Fruit fly (Drosophila melanogaster) whole organism, embryonic: ENCODE measurements around the gene CG15034.
A peak's percentile ranks its signal among the peaks of the same experiment; 100 is the strongest.

Experiments used
- Atf-2 ChIP-seq: fragments of 200-800 bp; sonication (Bioruptor generic); optimal IDR thresholded peaks from 2 replicates; lab custom pipeline; 2016; ENCODE audit warnings: missing biosample characterization, missing genetic modification characterization
- CG1024 ChIP-seq: fragments of 200-800 bp; sonication (Bioruptor generic); IDR thresholded peaks from 2 replicates; pipeline ENCODE4 v1.3.6; 2022; ENCODE audit warnings: missing biosample characterization, missing genetic modification characterization
- CG12659 ChIP-seq: fragments of 200-800 bp; sonication (Bioruptor generic); optimal IDR thresholded peaks from 3 replicates; lab custom pipeline; 2017; ENCODE audit warnings: mild to moderate bottlenecking, missing biosample characterization, missing genetic modification reagents, missing genetic modification characterization
- CG13123 ChIP-seq: fragments of 200-800 bp; sonication (Bioruptor generic); optimal IDR thresholded peaks from 2 replicates; lab custom pipeline; 2016; ENCODE audit warnings: missing biosample characterization, missing genetic modification characterization
- CG14441 ChIP-seq: fragments of 200-800 bp; sonication (Bioruptor generic); IDR thresholded peaks from 2 replicates; pipeline ENCODE4 v1.3.6; 2022; ENCODE audit warnings: missing biosample characterization, missing genetic modification characterization
- CG16813 ChIP-seq: fragments of 200-800 bp; sonication (Bioruptor generic); IDR thresholded peaks from 3 replicates; pipeline ENCODE4 v1.3.6; 2022; ENCODE audit warnings: missing biosample characterization, missing genetic modification characterization; ENCODE audit not compliant: partially characterized antibody
- CG2202 ChIP-seq: fragments of 200-800 bp; sonication (Bioruptor generic); optimal IDR thresholded peaks from 2 replicates; lab custom pipeline; 2018; ENCODE audit warnings: missing biosample characterization, mild to moderate bottlenecking, missing genetic modification characterization
- CG3163 ChIP-seq: fragments of 200-800 bp; sonication (Bioruptor generic); optimal IDR thresholded peaks from 3 replicates; lab custom pipeline; 2016; ENCODE audit warnings: missing biosample characterization, missing genetic modification characterization
- CG32772 ChIP-seq: fragments of 200-800 bp; sonication (Bioruptor generic); IDR thresholded peaks from 2 replicates; pipeline ENCODE4 v1.3.6; 2022; ENCODE audit warnings: missing biosample characterization, missing genetic modification characterization
- CG43689 ChIP-seq: fragments of 200-800 bp; sonication (Bioruptor generic); IDR thresholded peaks from 2 replicates; pipeline ENCODE4 v1.3.6; 2022; ENCODE audit warnings: missing biosample characterization, missing genetic modification characterization
- CG6254 ChIP-seq: fragments of 200-800 bp; sonication (Bioruptor generic); optimal IDR thresholded peaks from 3 replicates; lab custom pipeline; 2017; ENCODE audit warnings: mild to moderate bottlenecking, missing biosample characterization, missing genetic modification reagents, missing genetic modification characterization
- CG6854 ChIP-seq: fragments of 200-800 bp; sonication (Bioruptor generic); optimal IDR thresholded peaks from 3 replicates; lab custom pipeline; 2017; ENCODE audit warnings: missing biosample characterization, mild to moderate bottlenecking, missing genetic modification characterization
- CG7357 ChIP-seq: fragments of 200-800 bp; sonication (Bioruptor generic); IDR thresholded peaks from 3 replicates; pipeline ENCODE4 v1.3.6; 2022; ENCODE audit warnings: missing biosample characterization, missing genetic modification characterization
- CG8924 ChIP-seq: fragments of 200-800 bp; optimal IDR thresholded peaks from 3 replicates; lab custom pipeline; 2019; ENCODE audit warnings: missing biosample characterization, mild to moderate bottlenecking, missing genetic modification characterization, moderate library complexity
- CG9727 ChIP-seq: fragments of 200-800 bp; sonication (Bioruptor generic); optimal IDR thresholded peaks from 3 replicates; lab custom pipeline; 2017; ENCODE audit warnings: missing biosample characterization, mild to moderate bottlenecking, missing genetic modification characterization
- CG9817 ChIP-seq: fragments of 200-800 bp; sonication (Bioruptor generic); optimal IDR thresholded peaks from 2 replicates; lab custom pipeline; 2018; ENCODE audit warnings: missing biosample characterization, mild to moderate bottlenecking, missing genetic modification characterization, moderate library complexity
- CkIIα-i1 ChIP-seq: fragments of 200-800 bp; sonication (Bioruptor generic); IDR thresholded peaks from 2 replicates; pipeline ENCODE4 v1.3.6; 2022; ENCODE audit warnings: missing biosample characterization, missing genetic modification characterization
- D ChIP-seq, 2 experiments: fragments of 200-800 bp in 1 of 2; fragments of >200 bp in 1 of 2; sonication (Bioruptor generic) in 1 of 2; optimal IDR thresholded peaks; 2 replicates in 1 of 2; 3 replicates in 1 of 2; lab custom pipeline; 2017; ENCODE audit warnings: mild to moderate bottlenecking in 1 of 2, missing biosample characterization in 1 of 2, missing genetic modification characterization in 1 of 2, missing genetic modification reagents in 1 of 2
- Dbx ChIP-seq: fragments of 200-800 bp; sonication (Bioruptor generic); IDR thresholded peaks from 3 replicates; pipeline ENCODE4 v1.3.6; 2022; ENCODE audit warnings: missing biosample characterization, missing genetic modification characterization
- Doc2 ChIP-seq: fragments of 200-800 bp; sonication (Bioruptor generic); IDR thresholded peaks from 2 replicates; pipeline ENCODE4 v1.3.6; 2022; ENCODE audit warnings: missing biosample characterization, missing genetic modification characterization
- HLHmδ ChIP-seq: fragments of 200-800 bp; sonication (Bioruptor generic); optimal IDR thresholded peaks from 2 replicates; lab custom pipeline; 2018; ENCODE audit warnings: missing biosample characterization, mild to moderate bottlenecking, missing genetic modification characterization, moderate library complexity
- Hey ChIP-seq: fragments of 200-800 bp; sonication (Bioruptor generic); optimal IDR thresholded peaks from 3 replicates; lab custom pipeline; 2018; ENCODE audit warnings: missing biosample characterization, mild to moderate bottlenecking, missing genetic modification characterization
- Hmr ChIP-seq: fragments of 200-800 bp; sonication (Bioruptor generic); optimal IDR thresholded peaks from 3 replicates; lab custom pipeline; 2017; ENCODE audit warnings: mild to moderate bottlenecking, missing biosample characterization, missing genetic modification reagents, missing genetic modification characterization
- Hr51 ChIP-seq, 2 experiments: fragments of 200-800 bp; sonication (Bioruptor generic); optimal IDR thresholded peaks; 2 replicates in 1 of 2; 3 replicates in 1 of 2; lab custom pipeline; 2016 to 2018; ENCODE audit warnings: missing biosample characterization in 2 of 2, missing genetic modification characterization in 2 of 2, mild to moderate bottlenecking in 1 of 2, moderate library complexity in 1 of 2
- NC2β ChIP-seq: fragments of 200-800 bp; sonication (Bioruptor generic); optimal IDR thresholded peaks from 2 replicates; lab custom pipeline; 2016; ENCODE audit warnings: missing biosample characterization, missing genetic modification characterization
- NFAT ChIP-seq: fragments of 200-800 bp; sonication (Bioruptor generic); IDR thresholded peaks from 2 replicates; pipeline ENCODE4 v1.3.6; 2022; ENCODE audit warnings: missing biosample characterization, missing genetic modification characterization
- Opbp ChIP-seq: fragments of 200-800 bp; sonication (Bioruptor generic); IDR thresholded peaks from 3 replicates; pipeline ENCODE4 v1.3.6; 2022; ENCODE audit warnings: missing biosample characterization, missing genetic modification characterization; ENCODE audit not compliant: partially characterized antibody
- Xrp1 ChIP-seq: fragments of 200-800 bp; sonication (Bioruptor generic); IDR thresholded peaks from 2 replicates; pipeline ENCODE4 v1.3.6; 2022; ENCODE audit warnings: missing biosample characterization, missing genetic modification characterization
- YL-1 ChIP-seq: fragments of 200-800 bp; sonication (Bioruptor generic); optimal IDR thresholded peaks from 3 replicates; lab custom pipeline; 2017; ENCODE audit warnings: missing biosample characterization, mild to moderate bottlenecking, missing genetic modification characterization
- ab ChIP-seq: fragments of 200-800 bp; sonication (Bioruptor generic); optimal IDR thresholded peaks from 2 replicates; lab custom pipeline; 2016; ENCODE audit warnings: missing biosample characterization, missing genetic modification characterization
- bigmax ChIP-seq: fragments of 200-800 bp; sonication (Bioruptor generic); optimal IDR thresholded peaks from 2 replicates; lab custom pipeline; 2018; ENCODE audit warnings: missing biosample characterization, mild to moderate bottlenecking, missing genetic modification characterization
- caup ChIP-seq: fragments of 200-800 bp; sonication (Bioruptor generic); optimal IDR thresholded peaks from 3 replicates; lab custom pipeline; 2017; ENCODE audit warnings: missing biosample characterization, mild to moderate bottlenecking, missing genetic modification characterization, moderate library complexity; ENCODE audit not compliant: severe bottlenecking
- ci ChIP-seq: fragments of 200-800 bp; sonication (Bioruptor generic); IDR thresholded peaks from 3 replicates; pipeline ENCODE4 v1.3.6; 2022; ENCODE audit warnings: missing biosample characterization, missing genetic modification characterization
- dati ChIP-seq: fragments of 200-800 bp; sonication (Bioruptor generic); IDR thresholded peaks from 2 replicates; pipeline ENCODE4 v1.3.6; 2022; ENCODE audit warnings: missing biosample characterization, missing genetic modification characterization
- esg ChIP-seq: fragments of 200-800 bp; sonication (Bioruptor generic); conservative IDR thresholded peaks from 2 replicates; pipeline ENCODE4 v1.3.6; 2022; ENCODE audit warnings: missing biosample characterization, missing genetic modification characterization
- fd102C ChIP-seq: fragments of 200-800 bp; sonication (Bioruptor generic); optimal IDR thresholded peaks from 2 replicates; lab custom pipeline; 2018; ENCODE audit warnings: missing biosample characterization, mild to moderate bottlenecking, missing genetic modification characterization, moderate library complexity
- fd96Cb ChIP-seq: fragments of 200-800 bp; sonication (Bioruptor generic); optimal IDR thresholded peaks from 2 replicates; lab custom pipeline; 2018; ENCODE audit warnings: missing biosample characterization, mild to moderate bottlenecking, missing genetic modification characterization, moderate library complexity
- ftz-f1 ChIP-seq: fragments of 200-800 bp; sonication (Bioruptor generic); optimal IDR thresholded peaks from 2 replicates; lab custom pipeline; 2016; ENCODE audit warnings: missing biosample characterization, missing genetic modification characterization
- grau ChIP-seq: fragments of 200-800 bp; optimal IDR thresholded peaks from 3 replicates; lab custom pipeline; 2019; ENCODE audit warnings: missing biosample characterization, mild to moderate bottlenecking, missing genetic modification characterization, moderate library complexity
- hbn ChIP-seq: fragments of 200-800 bp; sonication (Bioruptor generic); IDR thresholded peaks from 2 replicates; pipeline ENCODE4 v1.3.6; 2022; ENCODE audit warnings: missing biosample characterization, missing genetic modification characterization; ENCODE audit not compliant: partially characterized antibody
- kah ChIP-seq: fragments of 200-800 bp; sonication (Bioruptor generic); optimal IDR thresholded peaks from 2 replicates; lab custom pipeline; 2018; ENCODE audit warnings: missing biosample characterization, mild to moderate bottlenecking, missing genetic modification characterization
- mld ChIP-seq: fragments of 200-800 bp; sonication (Bioruptor generic); IDR thresholded peaks from 3 replicates; pipeline ENCODE4 v1.3.6; 2022; ENCODE audit warnings: missing biosample characterization, missing genetic modification characterization; ENCODE audit not compliant: partially characterized antibody
- nmo ChIP-seq: fragments of 200-800 bp; sonication (Bioruptor generic); optimal IDR thresholded peaks from 2 replicates; lab custom pipeline; 2018; ENCODE audit warnings: missing biosample characterization, mild to moderate bottlenecking, missing genetic modification characterization, moderate library complexity
- pho ChIP-seq: fragments of 200-800 bp; sonication (Bioruptor generic); optimal IDR thresholded peaks from 2 replicates; lab custom pipeline; 2016; ENCODE audit warnings: missing biosample characterization, missing genetic modification characterization
- pita ChIP-seq: fragments of 200-800 bp; sonication (Bioruptor generic); optimal IDR thresholded peaks from 2 replicates; lab custom pipeline; 2017; ENCODE audit warnings: missing biosample characterization, mild to moderate bottlenecking, missing genetic modification characterization
- pum ChIP-seq: fragments of 200-800 bp; sonication (Bioruptor generic); optimal IDR thresholded peaks from 2 replicates; lab custom pipeline; 2016; ENCODE audit warnings: missing biosample characterization, missing genetic modification characterization
- ssp ChIP-seq: fragments of 200-800 bp; sonication (Bioruptor generic); IDR thresholded peaks from 2 replicates; pipeline ENCODE4 v1.3.6; 2022; ENCODE audit warnings: missing biosample characterization, missing genetic modification characterization
- tap ChIP-seq: fragments of 200-800 bp; optimal IDR thresholded peaks from 3 replicates; lab custom pipeline; 2019; ENCODE audit warnings: missing biosample characterization, mild to moderate bottlenecking, missing genetic modification characterization, moderate library complexity
- trem ChIP-seq: fragments of 200-800 bp; optimal IDR thresholded peaks from 3 replicates; lab custom pipeline; 2019; ENCODE audit warnings: missing biosample characterization, mild to moderate bottlenecking, missing genetic modification characterization, moderate library complexity
- vvl ChIP-seq: fragments of 200-800 bp; sonication (Bioruptor generic); IDR thresholded peaks from 2 replicates; pipeline ENCODE4 v1.3.6; 2022; ENCODE audit warnings: missing biosample characterization, missing genetic modification characterization

Gene CG15034

dm6 chrX:7333298-7333743 lies 14.0 kb downstream of the CG15034 start (continued):
- TF ChIP-seq fd102C (GFP tag; lab: Kevin White, UChicago), result peak; percentile 71
- TF ChIP-seq trem (tag; lab: Kevin White, UChicago), result no peak
- no peak for TF ChIP-seq Hmr (GFP tag; lab: Kevin White, UChicago)
- TF ChIP-seq ci (GFP tag; lab: Robert Waterston, UW), result peak; percentile 50; the same call in 1 of the 3 replicates
- no peak for TF ChIP-seq tap (tag; lab: Kevin White, UChicago)
- no peak for TF ChIP-seq pita (GFP tag; lab: Kevin White, UChicago)
- TF ChIP-seq NFAT (GFP tag; lab: Robert Waterston, UW), result no peak
- no peak for TF ChIP-seq CG32772 (GFP tag; lab: Robert Waterston, UW)
- TF ChIP-seq Hr51 (GFP tag; optimal IDR thresholded peaks at IDR 0.05; lab: Kevin White, UChicago), result peak; percentile 38 to 39
- TF ChIP-seq CG3163 (GFP tag; lab: Kevin White, UChicago), result no peak
- TF ChIP-seq Hey (tag; lab: Kevin White, UChicago), result peak; percentile 17
- peak; percentile 79 for TF ChIP-seq Xrp1 (GFP tag; lab: Robert Waterston, UW)
- no peak for TF ChIP-seq Opbp (GFP tag; lab: Robert Waterston, UW)
- TF ChIP-seq esg (GFP tag; lab: Robert Waterston, UW), result no peak
- peak; percentile 21 for TF ChIP-seq CG13123 (GFP tag; lab: Kevin White, UChicago)
- no peak for TF ChIP-seq caup (GFP tag; lab: Kevin White, UChicago)
- TF ChIP-seq ssp (GFP tag; lab: Robert Waterston, UW), result no peak
- TF ChIP-seq dati (GFP tag; lab: Robert Waterston, UW), result no peak
- no peak for TF ChIP-seq grau (tag; lab: Kevin White, UChicago)
- TF ChIP-seq ftz-f1, result no peak
- TF ChIP-seq HLHmδ (GFP tag; lab: Kevin White, UChicago), result no peak
- peak; percentile 41; the same call in 1 of the 2 replicates for TF ChIP-seq CG14441 (GFP tag; lab: Robert Waterston, UW)
- peak; percentile 62; the same call in 1 of the 2 replicates for TF ChIP-seq CG1024 (GFP tag; lab: Robert Waterston, UW)
- no peak for TF ChIP-seq CG6254
- no peak for TF ChIP-seq CG16813
- no peak for TF ChIP-seq fd96Cb (tag; lab: Kevin White, UChicago)
- 0 out of 3 replicates have a peak, but pooled peaks have one; percentile 41 for TF ChIP-seq Dbx
- TF ChIP-seq kah, result no peak
- TF ChIP-seq hbn (GFP tag; lab: Robert Waterston, UW), result no peak
- TF ChIP-seq NC2β, result peak; percentile 29
- no peak for TF ChIP-seq CkIIα-i1
- TF ChIP-seq CG43689 (GFP tag; lab: Robert Waterston, UW), result no peak
- no peak for TF ChIP-seq D (optimal IDR thresholded peaks at IDR 0.05; lab: Kevin White, UChicago)
- TF ChIP-seq D (GFP tag; optimal IDR thresholded peaks at IDR 0.05; lab: Kevin White, UChicago), result peak; percentile 39
- no peak for TF ChIP-seq Atf-2 (GFP tag; lab: Kevin White, UChicago)
- TF ChIP-seq nmo, result no peak
- no peak for TF ChIP-seq bigmax (GFP tag; lab: Kevin White, UChicago)
- peak; percentile 40 for TF ChIP-seq CG2202 (tag; lab: Kevin White, UChicago)
- TF ChIP-seq mld (GFP tag; lab: Robert Waterston, UW), result no peak
- TF ChIP-seq Doc2 (GFP tag; lab: Robert Waterston, UW), result no peak
- TF ChIP-seq YL-1 (GFP tag; lab: Kevin White, UChicago), result no peak
- TF ChIP-seq CG12659 (GFP tag; lab: Kevin White, UChicago), result peak; percentile 1
- peak; percentile 32 for TF ChIP-seq pum (GFP tag; lab: Kevin White, UChicago)
- TF ChIP-seq vvl, result 0 out of 2 replicates have a peak, but pooled peaks have one; percentile 19
- peak; percentile 33 for TF ChIP-seq CG9727 (GFP tag; lab: Kevin White, UChicago)
- TF ChIP-seq CG6854 (GFP tag; lab: Kevin White, UChicago), result peak; percentile 8
- TF ChIP-seq CG9817, result no peak
- no peak for TF ChIP-seq CG7357 (GFP tag; lab: Robert Waterston, UW)
- TF ChIP-seq ab, result no peak
- TF ChIP-seq CG8924 (tag; lab: Kevin White, UChicago), result no peak
- no peak for TF ChIP-seq pho (GFP tag; lab: Kevin White, UChicago)
